Worm (Caenorhabditis elegans) whole organism, midembryonic: ENCODE data around the gene srt-55.
A peak's percentile ranks its signal among the peaks of the same experiment; 100 is the strongest.

ENCODE experiments used
- T22C8.4 ChIP-seq: fragments of 200-800 bp; sonication (Bioruptor generic); IDR thresholded peaks from 2 replicates; pipeline ENCODE4 v1.3.6; 2022; ENCODE audit warnings: missing genetic modification characterization, missing compliant biosample characterization
- cog-1 ChIP-seq: sonication (generic microtip); optimal IDR thresholded peaks from 2 replicates; lab custom pipeline; 2016; ENCODE audit warnings: missing genetic modification characterization, missing compliant biosample characterization
- flt-1 ChIP-seq: fragments of 200-800 bp; sonication (Bioruptor generic); IDR thresholded peaks from 2 replicates; pipeline ENCODE4 v1.3.6; 2022; ENCODE audit warnings: missing genetic modification characterization, missing compliant biosample characterization
- klf-2 ChIP-seq: fragments of 200-800 bp; sonication (Bioruptor generic); conservative IDR thresholded peaks from 2 replicates; pipeline ENCODE4 v1.3.6; 2022; ENCODE audit warnings: missing genetic modification reagents, missing genetic modification characterization, missing compliant biosample characterization
- med-1 ChIP-seq: sonication (generic microtip); optimal IDR thresholded peaks from 2 replicates; lab custom pipeline; 2017; ENCODE audit warnings: missing genetic modification characterization, mild to moderate bottlenecking, missing compliant biosample characterization, antibody characterized with exemption, missing genetic modification reagents; ENCODE audit not compliant: insufficient read depth
- ref-1 ChIP-seq: fragments of 200-800 bp; sonication (Bioruptor generic); conservative IDR thresholded peaks from 2 replicates; pipeline ENCODE4 v1.3.6; 2022; ENCODE audit warnings: missing genetic modification reagents, missing genetic modification characterization, missing compliant biosample characterization
- tab-1 ChIP-seq: fragments of 200-800 bp; sonication (Bioruptor generic); IDR thresholded peaks from 2 replicates; pipeline ENCODE4 v1.3.6; 2022; ENCODE audit warnings: missing genetic modification characterization, missing compliant biosample characterization
- ztf-23 ChIP-seq: fragments of 200-800 bp; sonication (Bioruptor generic); IDR thresholded peaks from 2 replicates; pipeline ENCODE4 v1.3.6; 2022; ENCODE audit warnings: missing genetic modification reagents, missing genetic modification characterization, missing compliant biosample characterization
- ztf-29 ChIP-seq: fragments of 200-800 bp; sonication (Bioruptor generic); IDR thresholded peaks from 2 replicates; pipeline ENCODE4 v1.3.6; 2022; ENCODE audit warnings: missing genetic modification reagents, missing genetic modification characterization, missing compliant biosample characterization

Gene srt-55

ce11 chrIII:10106390-10106789 is at the start of gene srt-55:
TSS of gene srt-55 (minus strand) at chrIII:10106490.
- TF ChIP-seq ref-1 (GFP tag; lab: Robert Waterston, UW) = no peak
- no peak for TF ChIP-seq T22C8.4 (GFP tag; lab: Robert Waterston, UW)
- no peak for TF ChIP-seq flt-1 (GFP tag; lab: Robert Waterston, UW)

- TF ChIP-seq ztf-23 (GFP tag; lab: Robert Waterston, UW) (no peak), med-1 (GFP tag; lab: Kevin White, UChicago) (no peak), T22C8.4 (GFP tag; lab: Robert Waterston, UW) (no peak), ztf-29 (no peak)
Measured at ce11 chrIII:10154993-10155392, 48.7 kb upstream of the srt-55 start.

- no peak for TF ChIP-seq med-1 (GFP tag; lab: Kevin White, UChicago)
- no peak for TF ChIP-seq flt-1 (GFP tag; lab: Robert Waterston, UW)
- no peak for TF ChIP-seq cog-1 (tag; lab: Kevin White, UChicago)
- TF ChIP-seq klf-2 = no peak
- no peak for TF ChIP-seq ztf-29
- TF ChIP-seq T22C8.4 (GFP tag; lab: Robert Waterston, UW) = no peak
- no peak for TF ChIP-seq ref-1 (GFP tag; lab: Robert Waterston, UW)
- no peak for TF ChIP-seq tab-1 (GFP tag; lab: Robert Waterston, UW)
- no peak for TF ChIP-seq ztf-23 (GFP tag; lab: Robert Waterston, UW)
Measured at ce11 chrIII:10153003-10153402, 46.7 kb upstream of the srt-55 start.

ce11 chrIII:10152495-10152894 is 46.2 kb upstream of the srt-55 start, which contains the start of gene nac-3:
TSS of gene nac-3 (plus strand) at chrIII:10152795.
- no peak for TF ChIP-seq cog-1 (tag; lab: Kevin White, UChicago)
- no peak for TF ChIP-seq ref-1 (GFP tag; lab: Robert Waterston, UW)
- no peak for TF ChIP-seq ztf-29
- no peak for TF ChIP-seq med-1 (GFP tag; lab: Kevin White, UChicago)
- TF ChIP-seq ztf-23 (GFP tag; lab: Robert Waterston, UW) = no peak
- TF ChIP-seq tab-1 (GFP tag; lab: Robert Waterston, UW) = no peak
- TF ChIP-seq flt-1 (GFP tag; lab: Robert Waterston, UW) = no peak
- no peak for TF ChIP-seq T22C8.4 (GFP tag; lab: Robert Waterston, UW)
- TF ChIP-seq klf-2 = no peak

ce11 chrIII:10151719-10152118 is 45.4 kb upstream of the srt-55 start:
- TF ChIP-seq ztf-23 (GFP tag; lab: Robert Waterston, UW) = 0 out of 2 replicates have a peak, but pooled peaks have one; percentile 47
- no peak for TF ChIP-seq flt-1 (GFP tag; lab: Robert Waterston, UW)

- TF ChIP-seq cog-1 (tag; lab: Kevin White, UChicago) = no peak
- TF ChIP-seq T22C8.4 (GFP tag; lab: Robert Waterston, UW) = no peak
- TF ChIP-seq klf-2 = no peak
- no peak for TF ChIP-seq flt-1 (GFP tag; lab: Robert Waterston, UW)
Measured at ce11 chrIII:10150710-10151109, 44.4 kb upstream of the srt-55 start.

- TF ChIP-seq med-1 (GFP tag; lab: Kevin White, UChicago) = no peak
- TF ChIP-seq T22C8.4 (GFP tag; lab: Robert Waterston, UW) = no peak
Measured at ce11 chrIII:10149910-10150309, 43.6 kb upstream of the srt-55 start.

ce11 chrIII:10146701-10147100 is 40.4 kb upstream of the srt-55 start, which contains the start of gene K08E5.1:
TSS of gene K08E5.1 (minus strand) at chrIII:10146801.
- TF ChIP-seq klf-2 = no peak

ce11 chrIII:10140732-10141131 is 34.4 kb upstream of the srt-55 start, which contains the start of gene K08E5.6:
TSS of gene K08E5.6 (plus strand) at chrIII:10141032.
- TF ChIP-seq T22C8.4 (GFP tag; lab: Robert Waterston, UW) = no peak
- TF ChIP-seq tab-1 (GFP tag; lab: Robert Waterston, UW) = no peak
- no peak for TF ChIP-seq flt-1 (GFP tag; lab: Robert Waterston, UW)
- TF ChIP-seq ztf-29 = no peak
- TF ChIP-seq cog-1 (tag; lab: Kevin White, UChicago) = no peak
- no peak for TF ChIP-seq ref-1 (GFP tag; lab: Robert Waterston, UW)
- TF ChIP-seq med-1 (GFP tag; lab: Kevin White, UChicago) = no peak
- no peak for TF ChIP-seq ztf-23 (GFP tag; lab: Robert Waterston, UW)
- no peak for TF ChIP-seq klf-2

- no peak for TF ChIP-seq klf-2
- TF ChIP-seq med-1 (GFP tag; lab: Kevin White, UChicago) = no peak
- no peak for TF ChIP-seq flt-1 (GFP tag; lab: Robert Waterston, UW)
- no peak for TF ChIP-seq tab-1 (GFP tag; lab: Robert Waterston, UW)
- no peak for TF ChIP-seq T22C8.4 (GFP tag; lab: Robert Waterston, UW)
- TF ChIP-seq ref-1 (GFP tag; lab: Robert Waterston, UW) = no peak
- TF ChIP-seq cog-1 (tag; lab: Kevin White, UChicago) = no peak
- no peak for TF ChIP-seq ztf-23 (GFP tag; lab: Robert Waterston, UW)
- TF ChIP-seq ztf-29 = no peak
Measured at ce11 chrIII:10136778-10137177, 30.5 kb upstream of the srt-55 start, which contains the start of gene ZK1128.7. TSS of gene ZK1128.7 (plus strand) at chrIII:10137006.

- TF ChIP-seq ztf-23 (GFP tag; lab: Robert Waterston, UW) (no peak), ztf-29 (no peak), ref-1 (GFP tag; lab: Robert Waterston, UW) (no peak)
Measured at ce11 chrIII:10134517-10134916, 28.2 kb upstream of the srt-55 start.
